Worm (Caenorhabditis elegans) whole organism, early embryonic: ENCODE results near the gene K09C8.9.

ENCODE experiments used
- B0310.2 ChIP-seq: sonication (generic microtip); optimal IDR thresholded peaks from 2 replicates; lab custom pipeline; 2016; ENCODE audit warnings: mild to moderate bottlenecking, missing genetic modification characterization, missing compliant biosample characterization
- F13C5.2 ChIP-seq: sonication (generic microtip); optimal IDR thresholded peaks from 2 replicates; lab custom pipeline; 2017; ENCODE audit warnings: mild to moderate bottlenecking, missing genetic modification characterization, inconsistent platforms, missing compliant biosample characterization
- aly-1 ChIP-seq: sonication (generic microtip); optimal IDR thresholded peaks from 2 replicates; lab custom pipeline; 2016; ENCODE audit warnings: missing genetic modification characterization, missing compliant biosample characterization
- ama-1 ChIP-seq: fragments of 150-350 bp; optimal IDR thresholded peaks from 2 replicates; lab custom pipeline; 2014
- ceh-13 ChIP-seq: fragments of 200-800 bp; sonication (Bioruptor generic); optimal IDR thresholded peaks from 2 replicates; lab custom pipeline; 2018; ENCODE audit warnings: mild to moderate bottlenecking, missing genetic modification characterization, missing compliant biosample characterization
- ceh-36 ChIP-seq: sonication (generic microtip); optimal IDR thresholded peaks from 2 replicates; lab custom pipeline; 2016; ENCODE audit warnings: missing genetic modification characterization, inconsistent platforms, missing compliant biosample characterization
- ets-7 ChIP-seq: sonication (generic microtip); optimal IDR thresholded peaks from 2 replicates; lab custom pipeline; 2016; ENCODE audit warnings: missing genotype, missing genetic modification characterization, missing compliant biosample characterization
- hmbx-1 ChIP-seq: sonication (generic microtip); optimal IDR thresholded peaks from 2 replicates; lab custom pipeline; 2016; ENCODE audit warnings: mild to moderate bottlenecking, missing genetic modification characterization, missing compliant biosample characterization
- hmg-4 ChIP-seq: fragments of 200-800 bp; sonication (Bioruptor generic); optimal IDR thresholded peaks from 2 replicates; lab custom pipeline; 2018; ENCODE audit warnings: mild to moderate bottlenecking, missing genetic modification characterization, missing compliant biosample characterization
- sea-1 ChIP-seq: fragments of 200-800 bp; sonication (Bioruptor generic); conservative IDR thresholded peaks from 2 replicates; pipeline ENCODE4 v1.3.6; 2022; ENCODE audit warnings: missing genetic modification characterization, missing compliant biosample characterization
- tbx-37 ChIP-seq: fragments of 200-800 bp; sonication (Bioruptor generic); conservative IDR thresholded peaks from 2 replicates; pipeline ENCODE4 v1.3.6; 2022; ENCODE audit warnings: missing genetic modification reagents, missing genetic modification characterization, missing compliant biosample characterization

DNA sequence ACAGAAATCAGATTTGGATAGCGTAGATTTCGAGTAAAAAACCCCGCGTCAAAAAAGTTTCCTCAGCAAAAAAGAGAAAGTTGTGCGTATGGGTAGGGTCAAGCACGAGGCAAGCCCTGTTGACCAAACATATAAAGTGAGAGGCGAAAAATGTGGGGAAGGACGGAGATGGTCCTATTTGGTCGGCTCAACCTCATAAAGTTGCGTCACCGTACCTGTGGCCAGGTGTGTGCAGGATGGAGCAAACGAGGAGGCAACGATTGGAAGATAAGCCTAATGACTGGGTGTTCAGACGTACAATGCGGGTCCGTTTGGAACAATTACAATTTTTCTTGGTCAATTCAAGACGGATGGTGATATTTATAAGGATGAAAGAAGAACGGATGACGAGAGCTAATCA lies 40.5 kb downstream of the K09C8.9 start:
- TF ChIP-seq ama-1 (no peak), hmbx-1 (no peak), hmg-4 (GFP tag; lab: Kevin White, UChicago) (no peak), ceh-13 (GFP tag; lab: Kevin White, UChicago) (no peak), ceh-36 (no peak), F13C5.2 (tag; lab: Kevin White, UChicago) (no peak), B0310.2 (tag; lab: Kevin White, UChicago) (no peak), aly-1 (tag; lab: Kevin White, UChicago) (peak; percentile 30), tbx-37 (GFP tag; lab: Robert Waterston, UW) (no peak), sea-1 (GFP tag; lab: Robert Waterston, UW) (no peak), ets-7 (tag; lab: Kevin White, UChicago) (no peak)
